Worm (Caenorhabditis elegans): ENCODE data around the gene D1014.2.

DNA sequence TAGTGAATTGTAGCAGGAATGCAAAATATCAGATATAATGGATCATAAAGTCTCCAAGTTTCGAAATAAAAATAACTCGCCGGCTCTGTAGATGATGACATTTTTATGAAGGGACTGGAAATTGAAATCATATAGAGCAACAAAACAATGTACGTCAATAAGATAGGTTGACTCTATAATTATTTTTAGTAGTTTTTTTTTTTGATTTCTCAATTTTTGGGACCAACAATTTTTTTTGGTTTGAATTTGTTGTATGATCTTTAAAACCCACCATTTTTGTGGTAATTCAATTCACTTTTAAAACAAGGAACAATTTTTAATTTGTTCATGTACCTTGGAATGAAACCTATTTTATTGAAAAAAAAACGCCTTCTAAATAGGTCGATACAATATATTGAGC, 46.3 kb downstream of the D1014.2 start, which contains the start of gene F20D6.12:
- TF ChIP-seq nhr-12 (tag; optimal IDR thresholded peaks at IDR 0.05): no peak
- TF ChIP-seq ces-1 (GFP tag; optimal IDR thresholded peaks at IDR 0.05): no peak
- no peak for TF ChIP-seq egl-27 (tag; optimal IDR thresholded peaks at IDR 0.05)
